Worm (Caenorhabditis elegans): ENCODE results near the gene Y39E4B.6.

- no peak for TF ChIP-seq flt-1 (GFP tag; IDR thresholded peaks at IDR 0.05)
- no peak for TF ChIP-seq ztf-23 (GFP tag; IDR thresholded peaks at IDR 0.05)
- TF ChIP-seq tab-1 (GFP tag; IDR thresholded peaks at IDR 0.05) = no peak
- TF ChIP-seq T22C8.4 (GFP tag; IDR thresholded peaks at IDR 0.05) = no peak
- TF ChIP-seq ztf-29 (GFP tag; IDR thresholded peaks at IDR 0.05) = no peak
- TF ChIP-seq med-1 (GFP tag; optimal IDR thresholded peaks at IDR 0.05; ENCODE audit: insufficient read depth) = no peak
- no peak for TF ChIP-seq klf-2 (GFP tag; conservative IDR thresholded peaks at IDR 0.05)
- no peak for TF ChIP-seq ref-1 (GFP tag; conservative IDR thresholded peaks at IDR 0.05)
- TF ChIP-seq cog-1 (tag; optimal IDR thresholded peaks at IDR 0.05) = no peak
Measured at ce11 chrIII:13119520-13119919, 49.0 kb downstream of the Y39E4B.6 start, which contains the start of gene zig-8.
